Worm (Caenorhabditis elegans): ENCODE results near the gene grk-1.

DNA sequence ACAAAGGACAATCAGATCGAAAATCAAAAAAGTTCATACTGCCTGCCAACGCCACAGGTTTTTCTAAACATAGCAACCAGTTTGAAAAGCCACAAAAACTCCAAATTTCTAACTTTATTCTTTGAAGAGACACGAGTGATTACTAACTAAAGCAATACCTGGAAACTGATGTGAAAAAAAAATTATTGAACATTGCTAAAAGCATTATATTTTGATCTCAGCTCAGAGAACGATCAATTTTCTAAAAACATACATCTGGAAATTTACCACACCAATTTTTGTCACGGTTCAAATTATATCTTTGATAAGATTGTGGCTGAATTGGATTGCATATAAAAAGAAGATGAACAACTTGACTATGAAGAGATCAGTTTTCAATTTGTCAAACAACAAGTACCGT, 41.6 kb downstream of the grk-1 start:
- TF ChIP-seq dao-5 (tag; optimal IDR thresholded peaks at IDR 0.05) (no peak), him-1 (tag; optimal IDR thresholded peaks at IDR 0.05) (no peak), W03F9.2 (tag; optimal IDR thresholded peaks at IDR 0.05) (no peak)
